Fruit fly (Drosophila melanogaster): Measurements from ENCODE around the gene Cep290.

Gene Cep290

dm6 chr3L:843626-844025 lies at the start of gene Cep290:
Gene Cep290 (plus strand): TSS chr3L:843926.
- TF ChIP-seq CG8119 (GFP tag; IDR thresholded peaks at IDR 0.05) (no peak), OdsH (GFP tag; optimal IDR thresholded peaks at IDR 0.05) (no peak), eg (GFP tag; IDR thresholded peaks at IDR 0.05) (no peak), Smox (GFP tag; optimal IDR thresholded peaks at IDR 0.05) (no peak), esn (GFP tag; optimal IDR thresholded peaks at IDR 0.05) (no peak), topi (GFP tag; optimal IDR thresholded peaks at IDR 0.05) (no peak), Blimp-1 (GFP tag; optimal IDR thresholded peaks at IDR 0.05) (no peak), vri (GFP tag; optimal IDR thresholded peaks at IDR 0.05) (no peak), CG11762 (GFP tag; optimal IDR thresholded peaks at IDR 0.05; ENCODE audit: insufficient read depth) (no peak), CG6854 (GFP tag; optimal IDR thresholded peaks at IDR 0.05) (no peak), Eip78C (GFP tag) (no peak), net (GFP tag; optimal IDR thresholded peaks at IDR 0.05) (no peak), lz (GFP tag; optimal IDR thresholded peaks at IDR 0.05) (no peak), CG34406 (GFP tag; optimal IDR thresholded peaks at IDR 0.05) (no peak), Hr39 (GFP tag; optimal IDR thresholded peaks at IDR 0.05) (no peak), achi (GFP tag; optimal IDR thresholded peaks at IDR 0.05) (no peak), CG4318 (GFP tag; optimal IDR thresholded peaks at IDR 0.05) (no peak), Hr4 (GFP tag; optimal IDR thresholded peaks at IDR 0.05) (no peak)

- no peak for TF ChIP-seq Ets96B (tag; optimal IDR thresholded peaks at IDR 0.05)
- peak; percentile 75 for TF ChIP-seq CG15336 (GFP tag; IDR thresholded peaks at IDR 0.05)
- TF ChIP-seq pdm3 (GFP tag; optimal IDR thresholded peaks at IDR 0.05): peak; percentile 17
- TF ChIP-seq CG11762 (GFP tag; optimal IDR thresholded peaks at IDR 0.05; ENCODE audit: insufficient read depth): no peak
- no peak for TF ChIP-seq dac (GFP tag; optimal IDR thresholded peaks at IDR 0.05)
- no peak for TF ChIP-seq CG3032 (tag; optimal IDR thresholded peaks at IDR 0.05)
- TF ChIP-seq CG10669 (GFP tag; optimal IDR thresholded peaks at IDR 0.05): no peak
- no peak for TF ChIP-seq cyc (GFP tag; optimal IDR thresholded peaks at IDR 0.05)
- no peak for TF ChIP-seq topi (GFP tag; optimal IDR thresholded peaks at IDR 0.05)
- no peak for TF ChIP-seq CG9139 (GFP tag; optimal IDR thresholded peaks at IDR 0.05)
- TF ChIP-seq achi (GFP tag; optimal IDR thresholded peaks at IDR 0.05): peak; percentile 21
- TF ChIP-seq Ets21C (GFP tag; optimal IDR thresholded peaks at IDR 0.05): no peak
- no peak for TF ChIP-seq Sox15 (GFP tag; optimal IDR thresholded peaks at IDR 0.05)
- no peak for TF ChIP-seq spab (GFP tag; optimal IDR thresholded peaks at IDR 0.05)
- no peak for TF ChIP-seq salr (GFP tag; optimal IDR thresholded peaks at IDR 0.05)
- TF ChIP-seq Eip78C (GFP tag): peak; percentile 55
- no peak for TF ChIP-seq Gug (GFP tag; IDR thresholded peaks at IDR 0.05)
- no peak for TF ChIP-seq acj6 (GFP tag; optimal IDR thresholded peaks at IDR 0.05)
- TF ChIP-seq svp (GFP tag): no peak
- no peak for TF ChIP-seq fd59A (GFP tag; optimal IDR thresholded peaks at IDR 0.05)
- TF ChIP-seq Hr39 (GFP tag; optimal IDR thresholded peaks at IDR 0.05): no peak
- TF ChIP-seq CG6163 (GFP tag; IDR thresholded peaks at IDR 0.05): peak; percentile 51; the same call in 1 of the 3 replicates
- TF ChIP-seq fd85E (GFP tag; optimal IDR thresholded peaks at IDR 0.05): no peak
- no peak for TF ChIP-seq CG6854 (GFP tag; optimal IDR thresholded peaks at IDR 0.05)
- no peak for TF ChIP-seq CG16779 (tag; optimal IDR thresholded peaks at IDR 0.05)
- no peak for TF ChIP-seq Sox14 (GFP tag; optimal IDR thresholded peaks at IDR 0.05)
- no peak for TF ChIP-seq Sox102F (GFP tag; optimal IDR thresholded peaks at IDR 0.05)
- TF ChIP-seq esn (GFP tag; optimal IDR thresholded peaks at IDR 0.05): no peak
- no peak for TF ChIP-seq Eip75B (GFP tag; optimal IDR thresholded peaks at IDR 0.05)
- TF ChIP-seq Blimp-1 (GFP tag; optimal IDR thresholded peaks at IDR 0.05): no peak
- TF ChIP-seq dsx (GFP tag; optimal IDR thresholded peaks at IDR 0.05; ENCODE audit: poor library complexity, severe bottlenecking): no peak
- TF ChIP-seq CG31627 (GFP tag; optimal IDR thresholded peaks at IDR 0.05): no peak
- no peak for TF ChIP-seq CG6808 (GFP tag; optimal IDR thresholded peaks at IDR 0.05)
- no peak for TF ChIP-seq CG10631 (GFP tag; optimal IDR thresholded peaks at IDR 0.05)
- TF ChIP-seq CG8119 (GFP tag; IDR thresholded peaks at IDR 0.05): peak; percentile 73
- TF ChIP-seq CG7368 (GFP tag; optimal IDR thresholded peaks at IDR 0.05): no peak
- TF ChIP-seq eg (GFP tag; IDR thresholded peaks at IDR 0.05): peak; percentile 81
- TF ChIP-seq CG3919 (GFP tag; optimal IDR thresholded peaks at IDR 0.05): no peak
- peak; percentile 70 for TF ChIP-seq CG32006 (GFP tag; optimal IDR thresholded peaks at IDR 0.05)
- TF ChIP-seq Hr4 (GFP tag; optimal IDR thresholded peaks at IDR 0.05): peak; percentile 41
- TF ChIP-seq CG6276 (GFP tag; optimal IDR thresholded peaks at IDR 0.05): peak; percentile 52
- peak; percentile 10 for TF ChIP-seq CG4318 (GFP tag; optimal IDR thresholded peaks at IDR 0.05)
- no peak for TF ChIP-seq CG8319 (GFP tag; optimal IDR thresholded peaks at IDR 0.05)
- TF ChIP-seq vri (GFP tag; optimal IDR thresholded peaks at IDR 0.05): no peak
- no peak for TF ChIP-seq net (GFP tag; optimal IDR thresholded peaks at IDR 0.05)
- no peak for TF ChIP-seq lz (GFP tag; optimal IDR thresholded peaks at IDR 0.05)
Measured at dm6 chr3L:794462-794861, 49.3 kb upstream of the Cep290 start.

All from whole organism, prepupa.